Fruit fly (Drosophila melanogaster) whole organism, embryonic: ENCODE results near the gene Sox102F.

Experiments
- Adf1 ChIP-seq: fragments of 200-800 bp; sonication (Bioruptor generic); IDR thresholded peaks from 2 replicates; pipeline ENCODE4 v1.3.6; 2022; ENCODE audit warnings: missing biosample characterization, missing genetic modification characterization
- Awh ChIP-seq: fragments of 200-800 bp; sonication (Bioruptor generic); IDR thresholded peaks from 2 replicates; pipeline ENCODE4, ENCODE4 v1.3.6; 2022; ENCODE audit warnings: missing biosample characterization, missing genetic modification characterization
- C15 ChIP-seq: fragments of 200-800 bp; sonication (Bioruptor generic); IDR thresholded peaks from 3 replicates; pipeline ENCODE4 v1.3.6; 2022; ENCODE audit warnings: missing biosample characterization, missing genetic modification characterization
- CG10654 ChIP-seq: fragments of 200-800 bp; sonication (Bioruptor generic); optimal IDR thresholded peaks from 2 replicates; lab custom pipeline; 2016; ENCODE audit warnings: missing biosample characterization, missing genetic modification characterization
- CG11398 ChIP-seq: fragments of 200-800 bp; sonication (Bioruptor generic); optimal IDR thresholded peaks from 2 replicates; lab custom pipeline; 2016; ENCODE audit warnings: missing biosample characterization, missing genetic modification characterization
- CG12769 ChIP-seq: fragments of 200-800 bp; sonication (Bioruptor generic); optimal IDR thresholded peaks from 2 replicates; lab custom pipeline; 2019; ENCODE audit warnings: missing biosample characterization, mild to moderate bottlenecking, missing genetic modification characterization, moderate library complexity
- CG13296 ChIP-seq: fragments of 200-800 bp; sonication (Bioruptor generic); optimal IDR thresholded peaks from 3 replicates; lab custom pipeline; 2018; ENCODE audit warnings: missing biosample characterization, mild to moderate bottlenecking, missing genetic modification characterization
- CG14860 ChIP-seq: fragments of 200-800 bp; sonication (Bioruptor generic); IDR thresholded peaks from 3 replicates; pipeline ENCODE4 v1.3.6; 2022; ENCODE audit warnings: missing biosample characterization, missing genetic modification characterization; ENCODE audit not compliant: partially characterized antibody
- CG16779 ChIP-seq: fragments of 200-800 bp; sonication (Bioruptor generic); IDR thresholded peaks from 2 replicates; pipeline ENCODE4 v1.3.6; 2022; ENCODE audit warnings: missing biosample characterization, missing genetic modification characterization
- CG1832 ChIP-seq: fragments of 200-800 bp; sonication (Bioruptor generic); optimal IDR thresholded peaks from 2 replicates; lab custom pipeline; 2017; ENCODE audit warnings: missing biosample characterization, mild to moderate bottlenecking, missing genetic modification characterization, inconsistent platforms
- CG2116 ChIP-seq: fragments of 200-800 bp; sonication (Bioruptor generic); optimal IDR thresholded peaks from 3 replicates; lab custom pipeline; 2018; ENCODE audit warnings: missing biosample characterization, mild to moderate bottlenecking, missing genetic modification characterization
- CG9609 ChIP-seq: fragments of 200-800 bp; sonication (Bioruptor generic); optimal IDR thresholded peaks from 3 replicates; lab custom pipeline; 2016; ENCODE audit warnings: missing biosample characterization, missing genetic modification characterization
- CHES-1-like ChIP-seq: fragments of 200-800 bp; sonication (Bioruptor generic); optimal IDR thresholded peaks from 2 replicates; lab custom pipeline; 2016; ENCODE audit warnings: missing biosample characterization, missing genetic modification characterization
- Chrac-16 ChIP-seq: fragments of 200-800 bp; sonication (Bioruptor generic); optimal IDR thresholded peaks from 3 replicates; lab custom pipeline; 2016; ENCODE audit warnings: missing biosample characterization, missing genetic modification characterization
- Doc2 ChIP-seq: fragments of 200-800 bp; sonication (Bioruptor generic); IDR thresholded peaks from 2 replicates; pipeline ENCODE4 v1.3.6; 2022; ENCODE audit warnings: missing biosample characterization, missing genetic modification characterization
- GATAe ChIP-seq: fragments of 200-800 bp; sonication (Bioruptor generic); conservative IDR thresholded peaks from 2 replicates; pipeline ENCODE4 v1.3.6; 2022; ENCODE audit warnings: missing biosample characterization, missing genetic modification characterization
- HHEX ChIP-seq: fragments of 200-800 bp; sonication (Bioruptor generic); optimal IDR thresholded peaks from 3 replicates; lab custom pipeline; 2017; ENCODE audit warnings: missing biosample characterization, mild to moderate bottlenecking, missing genetic modification characterization, missing genetic modification reagents
- HmgD ChIP-seq: fragments of 200-800 bp; sonication (Bioruptor generic); optimal IDR thresholded peaks from 3 replicates; lab custom pipeline; 2016; ENCODE audit warnings: missing biosample characterization, missing genetic modification characterization
- HmgZ ChIP-seq: fragments of 200-800 bp; sonication (Bioruptor generic); optimal IDR thresholded peaks from 2 replicates; lab custom pipeline; 2018; ENCODE audit warnings: missing biosample characterization, mild to moderate bottlenecking, missing genetic modification characterization
- Mad ChIP-seq: fragments of 200-800 bp; sonication (Bioruptor generic); optimal IDR thresholded peaks from 2 replicates; lab custom pipeline; 2016; ENCODE audit warnings: missing biosample characterization, missing genetic modification characterization
- NC2α ChIP-seq: fragments of 200-800 bp; sonication (Bioruptor generic); optimal IDR thresholded peaks from 2 replicates; lab custom pipeline; 2016; ENCODE audit warnings: missing biosample characterization, missing genetic modification characterization
- Nf-YA ChIP-seq: fragments of 200-800 bp; sonication (Bioruptor generic); IDR thresholded peaks from 2 replicates; pipeline ENCODE4 v1.3.6; 2022; ENCODE audit warnings: missing biosample characterization, missing genetic modification characterization
- Sin3A ChIP-seq: fragments of >200 bp; optimal IDR thresholded peaks from 2 replicates; lab custom pipeline; 2018
- Sox102F ChIP-seq: fragments of 200-800 bp; sonication (Bioruptor generic); optimal IDR thresholded peaks from 2 replicates; lab custom pipeline; 2018; ENCODE audit warnings: missing biosample characterization, mild to moderate bottlenecking, missing genetic modification characterization, moderate library complexity
- Sry-β ChIP-seq: fragments of 200-800 bp; sonication (Bioruptor generic); optimal IDR thresholded peaks from 2 replicates; lab custom pipeline; 2018; ENCODE audit warnings: missing biosample characterization, mild to moderate bottlenecking, missing genetic modification characterization, moderate library complexity
- Tbp ChIP-seq: fragments of >200 bp; optimal IDR thresholded peaks from 2 replicates; lab custom pipeline; 2018; ENCODE audit warnings: missing biosample characterization, missing genetic modification characterization
- cad ChIP-seq: fragments of >200 bp; optimal IDR thresholded peaks from 2 replicates; lab custom pipeline; 2017; ENCODE audit warnings: missing biosample characterization, missing genetic modification characterization
- chinmo ChIP-seq: fragments of 200-800 bp; sonication (Bioruptor generic); IDR thresholded peaks from 4 replicates; pipeline ENCODE4 v1.3.6; 2022; ENCODE audit warnings: missing biosample characterization, missing genetic modification characterization; ENCODE audit not compliant: partially characterized antibody
- cwo ChIP-seq: fragments of 200-800 bp; sonication (Bioruptor generic); optimal IDR thresholded peaks from 3 replicates; lab custom pipeline; 2017; ENCODE audit warnings: missing biosample characterization, missing genetic modification characterization, mild to moderate bottlenecking, moderate library complexity, missing genetic modification reagents
- dmrt99B ChIP-seq: fragments of 200-800 bp; sonication (Bioruptor generic); optimal IDR thresholded peaks from 2 replicates; lab custom pipeline; 2018; ENCODE audit warnings: missing biosample characterization, mild to moderate bottlenecking, missing genetic modification characterization, moderate library complexity
- en ChIP-seq: fragments of 200-800 bp; sonication (Bioruptor generic); optimal IDR thresholded peaks from 2 replicates; lab custom pipeline; 2016; ENCODE audit warnings: missing biosample characterization, missing genetic modification characterization
- gem ChIP-seq: fragments of 200-800 bp; sonication (Bioruptor generic); optimal IDR thresholded peaks from 2 replicates; lab custom pipeline; 2019; ENCODE audit warnings: missing biosample characterization, mild to moderate bottlenecking, missing genetic modification characterization, moderate library complexity
- lab ChIP-seq: fragments of 200-800 bp; sonication (Bioruptor generic); optimal IDR thresholded peaks from 3 replicates; lab custom pipeline; 2017; ENCODE audit warnings: missing biosample characterization, missing genetic modification characterization, mild to moderate bottlenecking, moderate library complexity, missing genetic modification reagents
- mld ChIP-seq: fragments of 200-800 bp; sonication (Bioruptor generic); IDR thresholded peaks from 3 replicates; pipeline ENCODE4 v1.3.6; 2022; ENCODE audit warnings: missing biosample characterization, missing genetic modification characterization; ENCODE audit not compliant: partially characterized antibody
- nerfin-2 ChIP-seq: fragments of 200-800 bp; sonication (Bioruptor generic); IDR thresholded peaks from 2 replicates; pipeline ENCODE4 v1.3.6; 2022; ENCODE audit warnings: missing biosample characterization, missing genetic modification characterization; ENCODE audit not compliant: partially characterized antibody
- nom ChIP-seq: fragments of 200-800 bp; sonication (Bioruptor generic); optimal IDR thresholded peaks from 2 replicates; lab custom pipeline; 2017; ENCODE audit warnings: missing biosample characterization, missing genetic modification characterization, mild to moderate bottlenecking, moderate library complexity, missing genetic modification reagents
- odd ChIP-seq: fragments of 200-800 bp; sonication (Bioruptor generic); optimal IDR thresholded peaks from 2 replicates; lab custom pipeline; 2017; ENCODE audit warnings: missing biosample characterization, mild to moderate bottlenecking, missing genetic modification characterization
- phol ChIP-seq: fragments of 200-800 bp; sonication (Bioruptor generic); optimal IDR thresholded peaks from 3 replicates; lab custom pipeline; 2018; ENCODE audit warnings: missing biosample characterization, mild to moderate bottlenecking, missing genetic modification characterization, moderate library complexity
- psq ChIP-seq: fragments of 200-800 bp; sonication (Bioruptor generic); optimal IDR thresholded peaks from 2 replicates; lab custom pipeline; 2017; ENCODE audit warnings: missing biosample characterization, missing genetic modification characterization
- ranshi ChIP-seq: fragments of 200-800 bp; sonication (Bioruptor generic); IDR thresholded peaks from 2 replicates; pipeline ENCODE4 v1.3.6; 2022; ENCODE audit warnings: missing biosample characterization, missing genetic modification characterization
- rib ChIP-seq: fragments of 200-800 bp; sonication (Bioruptor generic); IDR thresholded peaks from 2 replicates; pipeline ENCODE4 v1.3.6; 2022; ENCODE audit warnings: missing biosample characterization, missing genetic modification characterization
- ro ChIP-seq: fragments of 200-800 bp; sonication (Bioruptor generic); IDR thresholded peaks from 2 replicates; pipeline ENCODE4 v1.3.6; 2022; ENCODE audit warnings: missing biosample characterization, missing genetic modification characterization
- slp2 ChIP-seq: fragments of 200-800 bp; sonication (Bioruptor generic); optimal IDR thresholded peaks from 2 replicates; lab custom pipeline; 2016; ENCODE audit warnings: missing biosample characterization, missing genetic modification characterization
- stwl ChIP-seq: fragments of 200-800 bp; sonication (Bioruptor generic); optimal IDR thresholded peaks from 3 replicates; lab custom pipeline; 2018; ENCODE audit warnings: missing biosample characterization, mild to moderate bottlenecking, missing genetic modification characterization, moderate library complexity
- tna ChIP-seq: fragments of 200-800 bp; sonication (Bioruptor generic); IDR thresholded peaks from 2 replicates; pipeline ENCODE4 v1.3.6; 2022; ENCODE audit warnings: missing biosample characterization, missing genetic modification characterization; ENCODE audit not compliant: partially characterized antibody
- trem ChIP-seq: fragments of 200-800 bp; optimal IDR thresholded peaks from 3 replicates; lab custom pipeline; 2019; ENCODE audit warnings: missing biosample characterization, mild to moderate bottlenecking, missing genetic modification characterization, moderate library complexity
- twi ChIP-seq: fragments of 200-800 bp; optimal IDR thresholded peaks from 2 replicates; lab custom pipeline; 2019; ENCODE audit warnings: missing biosample characterization, mild to moderate bottlenecking, missing genetic modification characterization, moderate library complexity
- vnd ChIP-seq: fragments of 200-800 bp; sonication (Bioruptor generic); IDR thresholded peaks from 3 replicates; pipeline ENCODE4 v1.3.6; 2022; ENCODE audit warnings: missing biosample characterization, missing genetic modification characterization; ENCODE audit not compliant: partially characterized antibody

Gene Sox102F

DNA sequence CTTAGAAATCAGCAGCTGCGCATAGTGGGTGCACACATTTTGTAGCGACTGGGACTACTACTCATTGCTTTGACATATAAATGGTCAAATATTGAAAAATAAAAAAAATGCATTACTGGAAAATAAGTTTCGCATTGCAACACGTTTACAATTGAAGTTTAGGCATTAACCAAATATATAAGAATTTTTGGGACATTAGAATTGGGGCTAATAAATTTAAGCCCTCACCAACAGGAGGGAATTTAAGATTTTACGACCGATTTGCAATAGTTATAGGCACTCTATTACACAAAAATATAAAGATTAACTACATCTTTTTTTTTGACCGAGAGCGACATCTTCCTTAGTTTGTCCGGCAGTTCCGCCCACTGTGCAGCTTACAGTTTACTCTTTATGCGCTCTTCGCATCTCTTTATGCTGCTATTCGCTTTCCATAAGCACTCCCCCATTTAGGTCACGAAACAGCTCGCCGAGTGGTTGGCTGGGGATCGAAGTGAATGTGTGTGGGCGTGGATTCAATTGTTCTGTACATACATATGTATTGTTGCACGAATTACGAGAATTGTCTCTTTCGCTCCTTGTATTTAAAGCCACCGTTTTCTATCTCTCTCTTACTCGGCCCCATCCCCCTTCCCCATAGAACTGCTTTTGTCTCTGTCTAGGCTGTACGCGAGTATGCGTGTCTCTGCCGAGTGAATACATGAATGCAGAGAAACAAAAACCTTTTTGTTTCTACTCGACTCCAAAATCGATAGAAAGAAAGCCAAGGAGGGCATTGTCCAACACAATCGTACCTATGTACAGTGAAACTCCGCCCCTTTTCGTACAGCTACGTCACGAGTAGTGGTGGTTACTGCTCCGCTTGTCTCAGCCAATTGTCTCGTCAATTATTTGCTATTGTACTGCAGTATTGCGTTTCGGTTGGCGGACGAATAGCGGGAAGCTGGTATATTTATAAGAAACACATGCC is 26.5 kb downstream of the Sox102F start (continued):
- no peak for TF ChIP-seq Sry-β
- peak; percentile 78 for TF ChIP-seq CG13296 (GFP tag; lab: Kevin White, UChicago)
- TF ChIP-seq lab (GFP tag; lab: Kevin White, UChicago) = no peak
- TF ChIP-seq stwl = no peak
- peak; percentile 84 for TF ChIP-seq CG1832
- no peak for TF ChIP-seq nerfin-2 (GFP tag; lab: Robert Waterston, UW)
- no peak for TF ChIP-seq cad (GFP tag; lab: Kevin White, UChicago)
- peak; percentile 78 for TF ChIP-seq cwo
- TF ChIP-seq CG10654 (GFP tag; lab: Kevin White, UChicago) = peak; percentile 67
- TF ChIP-seq C15 (GFP tag; lab: Robert Waterston, UW) = no peak
- no peak for TF ChIP-seq Tbp
- TF ChIP-seq gem (tag; lab: Kevin White, UChicago) = peak; percentile 92
- TF ChIP-seq CHES-1-like = peak; percentile 80
- TF ChIP-seq CG11398 (GFP tag; lab: Kevin White, UChicago) = peak; percentile 34
- no peak for TF ChIP-seq CG12769 (tag; lab: Kevin White, UChicago)
- peak; percentile 94 for TF ChIP-seq Sox102F (GFP tag; lab: Kevin White, UChicago)
- peak; percentile 78 for TF ChIP-seq CG9609 (GFP tag; lab: Kevin White, UChicago)
- peak; percentile 77 for TF ChIP-seq Nf-YA
- peak; percentile 45; the same call in 1 of the 2 replicates for TF ChIP-seq ro
- peak; percentile 79 for TF ChIP-seq Mad (GFP tag; lab: Kevin White, UChicago)
- peak; percentile 71 for TF ChIP-seq Chrac-16
- peak; percentile 89 for TF ChIP-seq odd
- peak; percentile 86 for TF ChIP-seq HHEX (GFP tag; lab: Kevin White, UChicago)
- TF ChIP-seq chinmo (GFP tag; lab: Robert Waterston, UW) = 0 out of 4 replicates have a peak, but pooled peaks have one; percentile 28
- TF ChIP-seq Doc2 (GFP tag; lab: Robert Waterston, UW) = no peak
- no peak for TF ChIP-seq Sin3A (lab: Kevin White, UChicago)
- no peak for TF ChIP-seq CG16779 (GFP tag; lab: Robert Waterston, UW)
- TF ChIP-seq dmrt99B (tag; lab: Kevin White, UChicago) = peak; percentile 90
- no peak for TF ChIP-seq rib (GFP tag; lab: Robert Waterston, UW)
- peak; percentile 59 for TF ChIP-seq psq (GFP tag; lab: Kevin White, UChicago)
- no peak for TF ChIP-seq twi
- TF ChIP-seq CG2116 (GFP tag; lab: Kevin White, UChicago) = peak; percentile 63
- peak; percentile 75 for TF ChIP-seq en (GFP tag; lab: Kevin White, UChicago)
- no peak for TF ChIP-seq ranshi (GFP tag; lab: Robert Waterston, UW)
- no peak for TF ChIP-seq HmgD (GFP tag; lab: Kevin White, UChicago)
- peak; percentile 67 for TF ChIP-seq NC2α (GFP tag; lab: Kevin White, UChicago)
- TF ChIP-seq nom (GFP tag; lab: Kevin White, UChicago) = no peak
- no peak for TF ChIP-seq mld (GFP tag; lab: Robert Waterston, UW)
- peak; percentile 84 for TF ChIP-seq slp2 (GFP tag; lab: Kevin White, UChicago)
- TF ChIP-seq Adf1 (GFP tag; lab: Robert Waterston, UW) = no peak
- no peak for TF ChIP-seq vnd (GFP tag; lab: Robert Waterston, UW)
- TF ChIP-seq Awh (GFP tag; lab: Robert Waterston, UW) = no peak
- TF ChIP-seq CG14860 (GFP tag; lab: Robert Waterston, UW) = no peak
- TF ChIP-seq HmgZ (tag; lab: Kevin White, UChicago) = peak; percentile 38
- peak; percentile 91 for TF ChIP-seq phol (tag; lab: Kevin White, UChicago)
- TF ChIP-seq tna (GFP tag; lab: Robert Waterston, UW) = no peak
- peak; percentile 40 for TF ChIP-seq trem (tag; lab: Kevin White, UChicago)
- TF ChIP-seq GATAe = 0 out of 2 replicates have a peak, but pooled peaks have one; percentile 16
